Worm (Caenorhabditis elegans) whole organism, early embryonic: Measurements from ENCODE around the gene C10A4.1.

ENCODE experiments used
- B0310.2 ChIP-seq: sonication (generic microtip); optimal IDR thresholded peaks from 2 replicates; lab custom pipeline; 2016; ENCODE audit warnings: mild to moderate bottlenecking, missing genetic modification characterization, missing compliant biosample characterization
- aly-1 ChIP-seq: sonication (generic microtip); optimal IDR thresholded peaks from 2 replicates; lab custom pipeline; 2016; ENCODE audit warnings: missing genetic modification characterization, missing compliant biosample characterization
- ama-1 ChIP-seq: fragments of 150-350 bp; optimal IDR thresholded peaks from 2 replicates; lab custom pipeline; 2014
- ceh-13 ChIP-seq: fragments of 200-800 bp; sonication (Bioruptor generic); optimal IDR thresholded peaks from 2 replicates; lab custom pipeline; 2018; ENCODE audit warnings: mild to moderate bottlenecking, missing genetic modification characterization, missing compliant biosample characterization
- ceh-36 ChIP-seq: sonication (generic microtip); optimal IDR thresholded peaks from 2 replicates; lab custom pipeline; 2016; ENCODE audit warnings: missing genetic modification characterization, inconsistent platforms, missing compliant biosample characterization
- ets-7 ChIP-seq: sonication (generic microtip); optimal IDR thresholded peaks from 2 replicates; lab custom pipeline; 2016; ENCODE audit warnings: missing genotype, missing genetic modification characterization, missing compliant biosample characterization
- flt-1 ChIP-seq: fragments of 200-800 bp; sonication (Bioruptor generic); IDR thresholded peaks from 2 replicates; pipeline ENCODE4 v1.3.6; 2022; ENCODE audit warnings: missing genetic modification characterization, missing compliant biosample characterization
- hmbx-1 ChIP-seq: sonication (generic microtip); optimal IDR thresholded peaks from 2 replicates; lab custom pipeline; 2016; ENCODE audit warnings: mild to moderate bottlenecking, missing genetic modification characterization, missing compliant biosample characterization
- hnd-1 ChIP-seq: sonication (generic microtip); optimal IDR thresholded peaks from 2 replicates; lab custom pipeline; 2016; ENCODE audit warnings: missing genetic modification characterization, missing compliant biosample characterization
- pes-1 ChIP-seq: fragments of 200-800 bp; sonication (Bioruptor generic); IDR thresholded peaks from 2 replicates; pipeline ENCODE4 v1.3.6; 2022; ENCODE audit warnings: missing genetic modification reagents, missing genetic modification characterization, missing compliant biosample characterization
- scrt-1 ChIP-seq: fragments of 200-800 bp; sonication (Bioruptor generic); IDR thresholded peaks from 2 replicates; pipeline ENCODE4 v1.3.6; 2022; ENCODE audit warnings: missing genetic modification characterization, missing compliant biosample characterization
- sea-1 ChIP-seq: fragments of 200-800 bp; sonication (Bioruptor generic); conservative IDR thresholded peaks from 2 replicates; pipeline ENCODE4 v1.3.6; 2022; ENCODE audit warnings: missing genetic modification characterization, missing compliant biosample characterization
- tra-4 ChIP-seq: sonication (generic microtip); optimal IDR thresholded peaks from 2 replicates; lab custom pipeline; 2017; ENCODE audit warnings: missing genetic modification characterization, missing compliant biosample characterization

DNA sequence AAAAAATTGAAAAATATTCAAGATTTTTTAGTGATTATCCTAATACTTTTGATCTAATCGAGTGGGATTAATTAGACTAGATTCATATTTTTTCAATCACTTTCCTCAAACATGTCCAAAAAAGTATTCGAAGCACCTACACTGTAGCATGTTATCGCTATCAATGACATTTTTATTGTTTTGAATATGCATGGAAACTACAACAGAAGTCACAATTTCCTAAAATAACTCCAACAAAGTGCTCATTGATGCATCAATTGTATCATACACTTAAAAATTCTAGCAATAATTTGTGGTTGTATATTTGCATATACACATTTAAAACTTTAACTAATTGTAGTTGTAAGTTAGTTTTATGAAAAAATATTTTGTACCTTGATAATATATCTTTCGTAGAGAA lies 23.9 kb downstream of the C10A4.1 start:
- TF ChIP-seq flt-1: no peak
- no peak for TF ChIP-seq B0310.2 (tag; lab: Kevin White, UChicago)
- TF ChIP-seq ama-1: no peak
- TF ChIP-seq ceh-13 (GFP tag; lab: Kevin White, UChicago): no peak
- no peak for TF ChIP-seq hmbx-1 (tag; lab: Kevin White, UChicago)
- TF ChIP-seq sea-1 (GFP tag; lab: Robert Waterston, UW): no peak
- no peak for TF ChIP-seq aly-1 (tag; lab: Kevin White, UChicago)
- TF ChIP-seq tra-4 (tag; lab: Kevin White, UChicago): no peak
- no peak for TF ChIP-seq ceh-36 (tag; lab: Kevin White, UChicago)
- no peak for TF ChIP-seq pes-1 (GFP tag; lab: Robert Waterston, UW)
- TF ChIP-seq ets-7: no peak
- no peak for TF ChIP-seq hnd-1 (tag; lab: Kevin White, UChicago)
- no peak for TF ChIP-seq scrt-1
